Fruit fly (Drosophila melanogaster) whole organism, embryonic: Measurements from ENCODE around the gene CG10750.
A peak's percentile ranks its signal among the peaks of the same experiment; 100 is the strongest.

ENCODE experiments used
- B-H1 ChIP-seq: fragments of 200-800 bp; sonication (Bioruptor generic); IDR thresholded peaks from 3 replicates; pipeline ENCODE4 v1.3.6; 2022; ENCODE audit warnings: missing biosample characterization, missing genetic modification characterization
- CG10979 ChIP-seq: fragments of 200-800 bp; sonication (Bioruptor generic); optimal IDR thresholded peaks from 2 replicates; lab custom pipeline; 2018; ENCODE audit warnings: missing biosample characterization, mild to moderate bottlenecking, missing genetic modification characterization, moderate library complexity
- CG8089 ChIP-seq: fragments of 200-800 bp; sonication (Bioruptor generic); optimal IDR thresholded peaks from 3 replicates; lab custom pipeline; 2016; ENCODE audit warnings: missing biosample characterization, missing genetic modification characterization
- CG9437 ChIP-seq: fragments of 200-800 bp; sonication (Bioruptor generic); optimal IDR thresholded peaks from 2 replicates; lab custom pipeline; 2018; ENCODE audit warnings: missing biosample characterization, mild to moderate bottlenecking, missing genetic modification characterization
- Gsc ChIP-seq: fragments of 200-800 bp; sonication (Bioruptor generic); IDR thresholded peaks from 2 replicates; pipeline ENCODE4 v1.3.6; 2022; ENCODE audit warnings: missing biosample characterization, missing genetic modification characterization
- Rfx ChIP-seq: fragments of 200-800 bp; sonication (Bioruptor generic); IDR thresholded peaks from 2 replicates; pipeline ENCODE4 v1.3.6; 2022; ENCODE audit warnings: missing biosample characterization, missing genetic modification characterization
- Taf1 ChIP-seq: fragments of 200-800 bp; sonication (Bioruptor generic); IDR thresholded peaks from 2 replicates; pipeline ENCODE4 v1.3.6; 2022; ENCODE audit warnings: missing biosample characterization, missing genetic modification characterization
- chinmo ChIP-seq: fragments of 200-800 bp; sonication (Bioruptor generic); IDR thresholded peaks from 4 replicates; pipeline ENCODE4 v1.3.6; 2022; ENCODE audit warnings: missing biosample characterization, missing genetic modification characterization; ENCODE audit not compliant: partially characterized antibody
- dmrt11E ChIP-seq: fragments of 200-800 bp; sonication (Bioruptor generic); optimal IDR thresholded peaks from 3 replicates; lab custom pipeline; 2018; ENCODE audit warnings: missing biosample characterization, mild to moderate bottlenecking, missing genetic modification characterization, moderate library complexity
- repo ChIP-seq: fragments of 200-800 bp; sonication (Bioruptor generic); optimal IDR thresholded peaks from 2 replicates; lab custom pipeline; 2016; ENCODE audit warnings: missing biosample characterization, missing genetic modification characterization
- tin ChIP-seq: fragments of 200-800 bp; sonication (Bioruptor generic); optimal IDR thresholded peaks from 3 replicates; lab custom pipeline; 2016; ENCODE audit warnings: missing biosample characterization, missing genetic modification characterization
- wdn ChIP-seq: fragments of 200-800 bp; sonication (Bioruptor generic); IDR thresholded peaks from 2 replicates; pipeline ENCODE4 v1.3.6; 2022; ENCODE audit warnings: missing biosample characterization, missing genetic modification characterization

DNA sequence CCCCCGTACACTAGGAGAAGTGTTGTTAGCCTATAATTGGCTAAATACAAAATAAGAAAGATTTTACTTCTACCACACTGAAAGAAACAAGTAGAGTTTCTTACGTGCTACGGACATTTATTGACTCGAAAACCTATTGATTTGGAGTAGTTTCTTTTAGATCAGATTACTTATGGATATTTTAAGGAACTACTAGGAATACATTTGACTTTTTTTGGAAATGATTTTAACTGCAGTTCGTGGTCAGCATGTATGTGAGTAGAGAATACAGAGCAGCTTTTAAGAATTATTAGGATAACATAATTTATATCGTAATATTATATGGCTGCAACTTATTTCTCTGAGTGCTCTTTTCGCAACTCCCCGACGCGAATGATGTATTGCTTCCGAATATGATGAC, 14.5 kb downstream of the CG10750 start:
- TF ChIP-seq dmrt11E (tag; lab: Kevin White, UChicago), result no peak
- no peak for TF ChIP-seq B-H1 (GFP tag; lab: Robert Waterston, UW)
- TF ChIP-seq CG8089 (GFP tag; lab: Kevin White, UChicago), result no peak
- TF ChIP-seq CG10979 (tag; lab: Kevin White, UChicago), result peak; percentile 36
- no peak for TF ChIP-seq Rfx
- TF ChIP-seq wdn, result no peak
- TF ChIP-seq tin (GFP tag; lab: Kevin White, UChicago), result peak; percentile 11
- TF ChIP-seq Gsc (GFP tag; lab: Robert Waterston, UW), result no peak
- no peak for TF ChIP-seq chinmo (GFP tag; lab: Robert Waterston, UW)
- no peak for TF ChIP-seq Taf1 (GFP tag; lab: Robert Waterston, UW)
- TF ChIP-seq repo (GFP tag; lab: Kevin White, UChicago), result no peak
- TF ChIP-seq CG9437, result no peak
